Fruit fly (Drosophila melanogaster): ENCODE measurements around the gene Pgls.
A peak's percentile ranks its signal among the peaks of the same experiment; 100 is the strongest.

DNA sequence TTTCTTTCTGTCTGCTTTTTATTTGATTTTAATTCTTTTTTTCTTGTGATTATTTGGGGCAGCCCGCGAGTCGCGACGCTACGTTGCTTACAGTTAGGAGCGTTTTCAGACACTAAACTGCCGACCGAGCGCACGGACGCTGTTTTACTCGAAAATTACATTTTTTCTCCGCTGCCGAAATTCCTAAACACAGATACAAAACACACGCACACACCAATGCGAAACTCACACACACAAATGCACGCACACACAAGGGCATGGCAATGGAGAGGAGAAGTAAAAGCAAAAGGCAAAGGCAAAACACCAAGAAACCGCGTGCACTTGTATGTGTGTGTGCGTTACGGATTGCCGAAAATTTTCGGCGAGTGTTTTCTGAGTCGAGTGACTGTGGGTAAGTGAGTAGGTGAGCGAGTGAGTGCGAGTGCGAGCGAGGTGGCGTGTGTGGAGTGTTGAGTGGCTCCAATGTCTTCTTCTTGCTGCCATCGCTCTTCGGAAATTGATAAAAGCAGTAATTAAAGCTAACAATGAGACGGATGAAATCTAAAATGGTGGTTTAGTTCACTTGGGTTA is 31.6 kb upstream of the Pgls start:
- no peak for TF ChIP-seq Sin3A (optimal IDR thresholded peaks at IDR 0.05)
- TF ChIP-seq psq (optimal IDR thresholded peaks at IDR 0.05) = peak; percentile 41
